Worm (Caenorhabditis elegans) whole organism, midembryonic: ENCODE results near the gene F19B6.10.

ENCODE experiments used
- T22C8.4 ChIP-seq: fragments of 200-800 bp; sonication (Bioruptor generic); IDR thresholded peaks from 2 replicates; pipeline ENCODE4 v1.3.6; 2022; ENCODE audit warnings: missing genetic modification characterization, missing compliant biosample characterization
- cog-1 ChIP-seq: sonication (generic microtip); optimal IDR thresholded peaks from 2 replicates; lab custom pipeline; 2016; ENCODE audit warnings: missing genetic modification characterization, missing compliant biosample characterization
- flt-1 ChIP-seq: fragments of 200-800 bp; sonication (Bioruptor generic); IDR thresholded peaks from 2 replicates; pipeline ENCODE4 v1.3.6; 2022; ENCODE audit warnings: missing genetic modification characterization, missing compliant biosample characterization
- klf-2 ChIP-seq: fragments of 200-800 bp; sonication (Bioruptor generic); conservative IDR thresholded peaks from 2 replicates; pipeline ENCODE4 v1.3.6; 2022; ENCODE audit warnings: missing genetic modification reagents, missing genetic modification characterization, missing compliant biosample characterization
- med-1 ChIP-seq: sonication (generic microtip); optimal IDR thresholded peaks from 2 replicates; lab custom pipeline; 2017; ENCODE audit warnings: missing genetic modification characterization, mild to moderate bottlenecking, missing compliant biosample characterization, antibody characterized with exemption, missing genetic modification reagents; ENCODE audit not compliant: insufficient read depth
- ref-1 ChIP-seq: fragments of 200-800 bp; sonication (Bioruptor generic); conservative IDR thresholded peaks from 2 replicates; pipeline ENCODE4 v1.3.6; 2022; ENCODE audit warnings: missing genetic modification reagents, missing genetic modification characterization, missing compliant biosample characterization
- tab-1 ChIP-seq: fragments of 200-800 bp; sonication (Bioruptor generic); IDR thresholded peaks from 2 replicates; pipeline ENCODE4 v1.3.6; 2022; ENCODE audit warnings: missing genetic modification characterization, missing compliant biosample characterization
- ztf-23 ChIP-seq: fragments of 200-800 bp; sonication (Bioruptor generic); IDR thresholded peaks from 2 replicates; pipeline ENCODE4 v1.3.6; 2022; ENCODE audit warnings: missing genetic modification reagents, missing genetic modification characterization, missing compliant biosample characterization
- ztf-29 ChIP-seq: fragments of 200-800 bp; sonication (Bioruptor generic); IDR thresholded peaks from 2 replicates; pipeline ENCODE4 v1.3.6; 2022; ENCODE audit warnings: missing genetic modification reagents, missing genetic modification characterization, missing compliant biosample characterization

F19B6.10 gene

DNA sequence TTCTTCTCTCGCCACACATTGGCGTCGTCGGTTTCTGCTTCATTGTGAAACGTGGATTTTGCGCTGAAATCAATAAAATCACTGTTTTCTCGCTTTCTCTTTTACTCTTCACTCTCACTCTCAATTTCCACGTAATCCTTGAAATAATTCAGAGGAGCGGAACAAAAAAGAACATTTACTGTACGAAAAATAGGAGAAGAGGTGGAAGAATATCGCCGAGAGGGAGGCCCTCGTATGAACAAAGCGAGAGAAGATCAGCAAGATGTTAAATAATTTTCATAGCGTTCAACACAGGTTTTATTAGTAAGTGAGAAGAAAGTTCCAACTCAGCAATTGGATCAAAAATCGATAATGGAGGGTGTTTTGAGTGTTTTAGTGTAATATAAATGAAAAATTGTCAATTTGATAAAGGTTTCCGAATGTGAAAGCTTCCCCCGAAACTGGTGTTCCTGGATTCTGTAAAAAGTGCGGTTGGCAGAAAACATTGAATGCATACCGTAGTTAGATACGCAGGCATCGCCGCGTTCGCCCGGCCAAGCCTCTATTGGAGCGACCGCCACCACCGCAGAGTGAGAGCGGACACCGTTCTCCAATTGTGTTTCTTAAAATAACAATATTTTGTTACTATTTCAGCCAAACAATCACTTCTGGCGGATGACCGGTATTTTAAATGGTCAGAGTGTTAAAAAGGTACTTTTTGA lies 24.5 kb downstream of the F19B6.10 start, which contains the start of the genes ccr-4 and ZC518.8:
ccr-4 (plus strand) TSS at position 151 of the 701 bp plus-strand sequence.
ZC518.8 (minus strand) TSS at position 517 of the 701 bp plus-strand sequence.
- TF ChIP-seq T22C8.4 (GFP tag; lab: Robert Waterston, UW), result no peak
- no peak for TF ChIP-seq cog-1
- TF ChIP-seq tab-1 (GFP tag; lab: Robert Waterston, UW), result no peak
- TF ChIP-seq flt-1 (GFP tag; lab: Robert Waterston, UW), result no peak
- no peak for TF ChIP-seq med-1
- TF ChIP-seq ref-1 (GFP tag; lab: Robert Waterston, UW), result no peak
- TF ChIP-seq ztf-29, result no peak
- no peak for TF ChIP-seq ztf-23 (GFP tag; lab: Robert Waterston, UW)
- no peak for TF ChIP-seq klf-2

DNA sequence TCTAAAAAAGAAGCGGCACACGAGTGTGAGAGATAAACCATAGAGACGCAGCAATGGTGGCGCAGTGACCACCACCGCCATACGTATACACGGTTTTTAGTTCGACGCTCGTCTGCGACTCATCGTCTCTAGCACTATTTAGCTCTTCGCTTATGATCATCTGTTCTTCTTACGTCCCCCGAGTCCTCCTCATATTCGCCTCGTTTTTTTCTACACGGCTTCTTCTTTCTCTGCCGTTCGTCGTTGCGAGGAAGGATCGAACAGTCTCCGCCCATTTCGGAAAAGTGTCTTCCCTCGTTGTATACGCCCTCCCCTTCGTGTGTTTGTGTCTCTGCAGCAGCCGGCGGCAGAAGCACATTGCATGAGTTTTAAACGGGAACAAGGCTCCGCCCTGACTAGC lies 28.0 kb downstream of the F19B6.10 start:
- no peak for TF ChIP-seq cog-1
- no peak for TF ChIP-seq ref-1 (GFP tag; lab: Robert Waterston, UW)
- TF ChIP-seq ztf-23 (GFP tag; lab: Robert Waterston, UW), result no peak
- no peak for TF ChIP-seq med-1
- TF ChIP-seq ztf-29, result peak; percentile 48; the same call in 1 of the 2 replicates
- no peak for TF ChIP-seq tab-1 (GFP tag; lab: Robert Waterston, UW)

DNA sequence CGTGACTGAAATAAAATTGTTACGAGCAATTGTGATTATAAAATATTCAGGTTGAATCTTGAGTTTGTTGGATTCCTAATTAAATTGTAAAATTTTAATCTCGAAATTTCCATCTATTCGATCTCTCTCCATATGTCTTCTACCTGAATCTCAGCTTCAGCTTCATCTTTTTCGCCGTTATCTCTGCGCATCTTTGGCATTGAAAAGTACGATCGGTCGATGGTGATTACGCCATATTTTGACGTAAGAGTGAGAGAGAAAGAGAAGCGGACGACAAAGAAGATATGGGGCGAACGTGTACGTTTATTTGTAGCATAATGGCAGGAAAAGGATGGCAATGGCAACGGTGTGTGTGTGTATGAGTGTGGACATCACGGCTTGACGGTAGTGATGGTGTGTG lies 29.6 kb downstream of the F19B6.10 start:
- TF ChIP-seq tab-1 (GFP tag; lab: Robert Waterston, UW), result no peak
- TF ChIP-seq cog-1, result no peak
- no peak for TF ChIP-seq ztf-29
- no peak for TF ChIP-seq ztf-23 (GFP tag; lab: Robert Waterston, UW)
- no peak for TF ChIP-seq ref-1 (GFP tag; lab: Robert Waterston, UW)
- TF ChIP-seq klf-2, result no peak
- TF ChIP-seq T22C8.4 (GFP tag; lab: Robert Waterston, UW), result no peak
- TF ChIP-seq flt-1 (GFP tag; lab: Robert Waterston, UW), result no peak

DNA sequence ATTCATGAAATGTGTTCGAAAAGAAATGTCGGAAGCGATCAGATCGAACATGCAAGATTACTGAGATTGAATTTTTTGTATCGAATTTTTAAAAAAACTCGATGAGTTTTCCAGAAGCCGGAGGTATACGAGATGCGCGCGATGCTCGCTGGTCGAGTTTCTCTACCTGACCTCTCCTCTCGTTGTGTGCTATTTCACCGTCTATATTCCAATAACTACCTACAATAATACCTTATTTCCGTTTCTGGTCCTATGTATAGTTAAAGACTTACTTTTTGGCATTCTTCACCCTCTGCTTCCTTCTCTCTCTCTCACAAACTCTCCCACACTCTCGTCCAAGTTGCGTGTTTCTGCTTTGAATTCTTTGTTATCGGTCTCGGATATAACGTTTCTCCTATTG lies 34.3 kb downstream of the F19B6.10 start:
- TF ChIP-seq ztf-23 (GFP tag; lab: Robert Waterston, UW) (no peak), cog-1 (no peak), ztf-29 (no peak), T22C8.4 (GFP tag; lab: Robert Waterston, UW) (no peak)

DNA sequence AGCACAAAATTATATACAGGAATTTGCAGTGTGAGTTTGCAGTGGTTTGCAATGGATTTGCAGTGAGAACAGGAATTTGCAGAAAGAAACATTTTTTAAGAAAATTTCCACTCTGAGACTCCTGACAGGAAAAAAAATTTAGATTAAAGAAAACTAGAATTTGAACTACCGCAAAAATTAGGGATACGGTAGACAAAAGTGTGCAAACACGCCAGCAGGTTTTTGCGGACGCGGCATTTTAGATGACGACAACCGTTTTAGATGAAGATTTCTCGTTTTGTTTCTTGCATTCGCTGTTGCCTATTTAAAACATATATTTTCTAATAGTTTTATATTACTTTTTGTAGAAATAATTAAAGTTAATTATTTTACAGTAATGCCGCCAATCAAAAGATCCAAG lies 34.9 kb downstream of the F19B6.10 start, which contains the start of gene wdr-46:
wdr-46 (plus strand) TSS at position 375 of the 400 bp plus-strand sequence.
- TF ChIP-seq flt-1 (GFP tag; lab: Robert Waterston, UW), result 0 out of 2 replicates have a peak, but pooled peaks have one; percentile 71
- TF ChIP-seq cog-1, result peak; percentile 40
- no peak for TF ChIP-seq ztf-29

DNA sequence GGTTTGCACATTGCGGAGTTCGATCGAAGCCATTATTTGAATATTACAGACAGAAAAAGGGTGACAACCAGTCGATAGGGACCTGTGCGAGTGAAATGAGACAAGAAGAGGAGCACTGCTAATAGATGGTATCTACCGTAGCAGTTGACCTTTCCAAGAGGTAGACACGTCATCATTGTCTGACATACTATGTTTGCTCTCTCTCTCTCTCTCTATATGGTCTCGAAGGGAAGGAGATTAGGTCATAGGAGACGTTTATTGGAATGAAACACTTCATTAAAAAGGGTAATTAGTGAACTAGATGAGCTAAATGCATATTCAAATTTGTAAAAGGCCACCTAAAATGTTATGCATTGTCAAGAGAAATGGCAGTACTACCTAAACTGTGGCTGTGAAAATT lies 39.0 kb downstream of the F19B6.10 start, which contains the start of gene atz-1:
atz-1 (minus strand) TSS at position 101 of the 400 bp plus-strand sequence.
- TF ChIP-seq tab-1 (GFP tag; lab: Robert Waterston, UW), result no peak
- TF ChIP-seq ztf-23 (GFP tag; lab: Robert Waterston, UW), result no peak
- TF ChIP-seq ztf-29, result no peak
- no peak for TF ChIP-seq ref-1 (GFP tag; lab: Robert Waterston, UW)
- no peak for TF ChIP-seq cog-1

DNA sequence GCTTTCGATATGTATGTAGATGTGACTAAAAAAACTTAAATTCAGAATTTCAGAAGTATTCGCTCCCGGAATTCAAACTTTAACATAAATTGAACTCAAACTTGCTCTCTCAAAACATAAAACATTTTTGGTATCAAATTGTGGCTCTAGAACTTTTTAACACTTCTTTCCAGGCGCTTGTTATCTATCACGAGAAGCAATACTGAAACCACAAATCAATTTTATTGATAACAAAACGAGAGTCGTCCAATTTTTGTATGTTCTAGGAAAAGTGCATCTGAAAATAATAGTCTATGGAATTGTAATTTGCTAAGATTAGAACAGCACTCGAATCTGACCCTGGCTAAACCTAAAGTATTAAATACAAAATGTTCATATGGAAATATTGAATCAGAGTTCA lies 41.9 kb downstream of the F19B6.10 start:
- no peak for TF ChIP-seq T22C8.4 (GFP tag; lab: Robert Waterston, UW)
- no peak for TF ChIP-seq flt-1 (GFP tag; lab: Robert Waterston, UW)
- no peak for TF ChIP-seq ref-1 (GFP tag; lab: Robert Waterston, UW)
- TF ChIP-seq klf-2, result no peak
- no peak for TF ChIP-seq ztf-29
- TF ChIP-seq tab-1 (GFP tag; lab: Robert Waterston, UW), result no peak
- TF ChIP-seq cog-1, result no peak
- TF ChIP-seq med-1, result no peak
- TF ChIP-seq ztf-23 (GFP tag; lab: Robert Waterston, UW), result no peak

DNA sequence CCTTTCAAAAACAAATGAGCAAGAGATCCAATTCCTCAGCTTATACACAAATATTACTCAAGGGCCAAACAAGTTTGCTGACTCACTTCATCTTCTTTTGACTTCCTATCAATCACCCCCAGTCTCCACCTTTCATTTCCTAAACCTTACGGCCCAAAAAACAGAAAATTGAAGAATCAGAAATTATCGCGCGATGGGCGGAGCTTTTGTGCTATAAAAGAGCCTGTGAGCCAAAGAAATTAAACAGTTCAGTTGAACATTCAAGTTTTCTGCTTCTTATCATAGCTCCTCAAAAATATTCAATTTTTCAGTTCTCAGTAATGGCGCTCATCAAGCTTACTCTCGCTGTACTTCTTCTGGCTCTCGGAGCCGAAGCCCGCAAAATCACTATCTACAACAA lies 42.8 kb downstream of the F19B6.10 start, which contains the start of gene thn-1:
thn-1 (plus strand) TSS at position 301 of the 400 bp plus-strand sequence.
- TF ChIP-seq ref-1 (GFP tag; lab: Robert Waterston, UW) (no peak), med-1 (no peak), ztf-29 (no peak), T22C8.4 (GFP tag; lab: Robert Waterston, UW) (no peak), klf-2 (no peak), cog-1 (no peak), flt-1 (GFP tag; lab: Robert Waterston, UW) (no peak), ztf-23 (GFP tag; lab: Robert Waterston, UW) (no peak), tab-1 (GFP tag; lab: Robert Waterston, UW) (no peak)

DNA sequence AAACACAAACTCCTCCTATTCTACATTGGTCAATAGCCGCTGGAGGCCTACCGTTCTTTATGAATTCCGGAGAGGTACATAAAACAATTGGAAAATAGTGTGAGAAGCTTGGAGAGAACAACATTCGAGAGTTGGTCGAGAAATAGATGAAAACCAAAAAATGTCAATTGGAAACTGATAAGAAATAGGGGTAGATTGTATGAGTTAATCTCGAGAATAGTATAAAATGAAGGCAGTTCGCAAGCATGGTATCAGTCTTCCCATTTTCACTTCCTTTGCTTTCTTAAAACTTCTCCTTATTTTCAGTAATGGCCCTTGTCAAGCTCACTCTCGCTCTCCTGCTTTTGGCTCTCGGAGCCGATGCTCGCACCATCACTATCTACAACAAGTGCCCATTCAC lies 45.9 kb downstream of the F19B6.10 start, which contains the start of gene thn-2:
thn-2 (plus strand) TSS at position 307 of the 400 bp plus-strand sequence.
- TF ChIP-seq ztf-29 (no peak), klf-2 (no peak), ztf-23 (GFP tag; lab: Robert Waterston, UW) (no peak), flt-1 (GFP tag; lab: Robert Waterston, UW) (no peak), med-1 (no peak), tab-1 (GFP tag; lab: Robert Waterston, UW) (no peak), cog-1 (no peak), ref-1 (GFP tag; lab: Robert Waterston, UW) (no peak)

DNA sequence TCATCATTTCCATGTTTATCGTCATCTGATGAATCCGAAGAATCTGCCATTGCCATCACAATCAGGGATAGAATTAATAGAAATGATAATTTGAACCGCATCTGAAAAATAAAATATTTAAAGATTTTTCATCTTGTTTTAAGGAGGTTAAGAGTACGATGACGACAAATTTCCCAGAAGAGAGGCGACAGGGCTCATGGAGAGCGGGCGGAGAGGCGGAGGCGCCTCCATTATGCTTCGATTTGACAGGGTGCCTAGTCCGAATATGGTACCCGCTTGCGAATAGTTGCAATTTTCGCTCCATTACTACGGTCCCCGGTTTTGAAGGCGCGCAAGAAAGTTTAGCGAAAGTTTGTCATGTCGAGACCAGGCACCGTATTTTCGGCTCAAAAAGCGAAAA lies 48.1 kb downstream of the F19B6.10 start, which contains the start of gene F28D1.6:
F28D1.6 (minus strand) TSS at position 101 of the 400 bp plus-strand sequence.
- TF ChIP-seq tab-1 (GFP tag; lab: Robert Waterston, UW) (no peak), flt-1 (GFP tag; lab: Robert Waterston, UW) (no peak), cog-1 (no peak)
